Fruit fly (Drosophila melanogaster): ENCODE measurements around the gene Sec22.

Sec22 gene

dm6 chrX:838012-838411 is 32.1 kb downstream of the Sec22 start:
- no peak for TF ChIP-seq h (optimal IDR thresholded peaks at IDR 0.05)
- no peak for TF ChIP-seq ttk (optimal IDR thresholded peaks at IDR 0.05)
- TF ChIP-seq insv (optimal IDR thresholded peaks at IDR 0.05): no peak
- no peak for TF ChIP-seq Sin3A (optimal IDR thresholded peaks at IDR 0.05)
- TF ChIP-seq Myc (optimal IDR thresholded peaks at IDR 0.05): no peak
- TF ChIP-seq psq (optimal IDR thresholded peaks at IDR 0.05): no peak

dm6 chrX:841038-841437 is 35.2 kb downstream of the Sec22 start:
- TF ChIP-seq Sin3A (optimal IDR thresholded peaks at IDR 0.05) (no peak), ttk (optimal IDR thresholded peaks at IDR 0.05) (no peak), h (optimal IDR thresholded peaks at IDR 0.05) (no peak), insv (optimal IDR thresholded peaks at IDR 0.05) (no peak), psq (optimal IDR thresholded peaks at IDR 0.05) (no peak), Myc (optimal IDR thresholded peaks at IDR 0.05) (no peak)

- TF ChIP-seq ttk (optimal IDR thresholded peaks at IDR 0.05) (no peak), Myc (optimal IDR thresholded peaks at IDR 0.05) (no peak), h (optimal IDR thresholded peaks at IDR 0.05) (no peak), psq (optimal IDR thresholded peaks at IDR 0.05) (no peak), insv (optimal IDR thresholded peaks at IDR 0.05) (no peak), Sin3A (optimal IDR thresholded peaks at IDR 0.05) (no peak)
Measured at dm6 chrX:841941-842340, 36.1 kb downstream of the Sec22 start.

dm6 chrX:843489-843888 is 37.6 kb downstream of the Sec22 start:
- no peak for TF ChIP-seq psq (optimal IDR thresholded peaks at IDR 0.05)
- TF ChIP-seq ttk (optimal IDR thresholded peaks at IDR 0.05): no peak
- no peak for TF ChIP-seq insv (optimal IDR thresholded peaks at IDR 0.05)
- TF ChIP-seq h (optimal IDR thresholded peaks at IDR 0.05): no peak
- no peak for TF ChIP-seq Myc (optimal IDR thresholded peaks at IDR 0.05)
- no peak for TF ChIP-seq Sin3A (optimal IDR thresholded peaks at IDR 0.05)

dm6 chrX:844523-844922 is 38.6 kb downstream of the Sec22 start, which contains the start of gene CG14635:
Gene CG14635 (plus strand): TSS chrX:844823.
- no peak for TF ChIP-seq h (optimal IDR thresholded peaks at IDR 0.05)
- TF ChIP-seq insv (optimal IDR thresholded peaks at IDR 0.05): no peak
- TF ChIP-seq Sin3A (optimal IDR thresholded peaks at IDR 0.05): no peak

dm6 chrX:847057-847456 is 41.2 kb downstream of the Sec22 start, which contains the start of gene CG3713:
Gene CG3713 (minus strand): TSS chrX:847157.
- TF ChIP-seq ttk (optimal IDR thresholded peaks at IDR 0.05) (no peak), insv (optimal IDR thresholded peaks at IDR 0.05) (no peak), psq (optimal IDR thresholded peaks at IDR 0.05) (no peak), Sin3A (optimal IDR thresholded peaks at IDR 0.05) (no peak), Myc (optimal IDR thresholded peaks at IDR 0.05) (no peak), h (optimal IDR thresholded peaks at IDR 0.05) (no peak)

Data from Kc167 (cell line).